Fruit fly (Drosophila melanogaster) whole organism: Measurements from ENCODE around the gene Argk2.

ENCODE experiments used
- Dll ChIP-seq: fragments of >200 bp; optimal IDR thresholded peaks from 2 replicates; lab custom pipeline; 2017
- pan ChIP-seq: fragments of >200 bp; optimal IDR thresholded peaks from 2 replicates; lab custom pipeline; 2017
- psq ChIP-seq: fragments of >200 bp; optimal IDR thresholded peaks from 2 replicates; lab custom pipeline; 2017

- no peak for TF ChIP-seq psq (lab: Kevin White, UChicago)
- no peak for TF ChIP-seq pan (lab: Kevin White, UChicago)
- TF ChIP-seq Dll (lab: Kevin White, UChicago): no peak
These were observed 27.0 kb downstream of the Argk2 start, which contains the start of gene teq for dm6 chr3L:9074285-9074684.
